Fruit fly (Drosophila melanogaster) whole organism, embryonic: Measurements from ENCODE around the gene Rbp1-like.

Source experiments
- CG1024 ChIP-seq: fragments of 200-800 bp; sonication (Bioruptor generic); IDR thresholded peaks from 2 replicates; pipeline ENCODE4 v1.3.6; 2022; ENCODE audit warnings: missing biosample characterization, missing genetic modification characterization
- CG10321 ChIP-seq: fragments of 200-800 bp; sonication (Bioruptor generic); IDR thresholded peaks from 2 replicates; pipeline ENCODE4 v1.3.6; 2022; ENCODE audit warnings: missing biosample characterization, missing genetic modification characterization
- CG10431 ChIP-seq: fragments of 200-800 bp; sonication (Bioruptor generic); optimal IDR thresholded peaks from 3 replicates; lab custom pipeline; 2018; ENCODE audit warnings: missing biosample characterization, mild to moderate bottlenecking, missing genetic modification characterization
- CG11696 ChIP-seq: fragments of 200-800 bp; sonication (Bioruptor generic); IDR thresholded peaks from 2 replicates; pipeline ENCODE4 v1.3.6; 2022; ENCODE audit warnings: missing biosample characterization, missing genetic modification characterization
- CG12219 ChIP-seq: fragments of 200-800 bp; sonication (Bioruptor generic); optimal IDR thresholded peaks from 3 replicates; lab custom pipeline; 2018; ENCODE audit warnings: missing biosample characterization, mild to moderate bottlenecking, missing genetic modification characterization
- CG13287 ChIP-seq: fragments of 200-800 bp; sonication (Bioruptor generic); IDR thresholded peaks from 2 replicates; pipeline ENCODE4 v1.3.6; 2022; ENCODE audit warnings: missing biosample characterization, missing genetic modification characterization; ENCODE audit not compliant: partially characterized antibody
- CG13624 ChIP-seq: fragments of 200-800 bp; sonication (Bioruptor generic); optimal IDR thresholded peaks from 2 replicates; lab custom pipeline; 2016; ENCODE audit warnings: missing biosample characterization, missing genetic modification characterization
- CG13894 ChIP-seq: fragments of 200-800 bp; sonication (Bioruptor generic); optimal IDR thresholded peaks from 3 replicates; lab custom pipeline; 2018; ENCODE audit warnings: missing biosample characterization, mild to moderate bottlenecking, missing genetic modification characterization, moderate library complexity
- CG16815 ChIP-seq: fragments of 200-800 bp; sonication (Bioruptor generic); optimal IDR thresholded peaks from 3 replicates; lab custom pipeline; 2017; ENCODE audit warnings: missing biosample characterization, mild to moderate bottlenecking, missing genetic modification characterization
- CG17328 ChIP-seq: fragments of 200-800 bp; sonication (Bioruptor generic); IDR thresholded peaks from 2 replicates; pipeline ENCODE4 v1.3.6; 2022; ENCODE audit warnings: missing biosample characterization, missing genetic modification characterization
- CG17612 ChIP-seq: fragments of 200-800 bp; sonication (Bioruptor generic); IDR thresholded peaks from 2 replicates; pipeline ENCODE4 v1.3.6; 2022; ENCODE audit warnings: missing biosample characterization, missing genetic modification characterization
- CG18262 ChIP-seq: fragments of 200-800 bp; optimal IDR thresholded peaks from 3 replicates; lab custom pipeline; 2019; ENCODE audit warnings: missing biosample characterization, mild to moderate bottlenecking, missing genetic modification characterization, moderate library complexity
- CG2116 ChIP-seq: fragments of 200-800 bp; sonication (Bioruptor generic); optimal IDR thresholded peaks from 3 replicates; lab custom pipeline; 2018; ENCODE audit warnings: missing biosample characterization, mild to moderate bottlenecking, missing genetic modification characterization
- CG31441 ChIP-seq: fragments of 200-800 bp; sonication (Bioruptor generic); IDR thresholded peaks from 2 replicates; pipeline ENCODE4 v1.3.6; 2022; ENCODE audit warnings: missing biosample characterization, missing genetic modification characterization
- CG3163 ChIP-seq: fragments of 200-800 bp; sonication (Bioruptor generic); optimal IDR thresholded peaks from 3 replicates; lab custom pipeline; 2016; ENCODE audit warnings: missing biosample characterization, missing genetic modification characterization
- CG3281 ChIP-seq: fragments of 200-800 bp; sonication (Bioruptor generic); optimal IDR thresholded peaks from 3 replicates; lab custom pipeline; 2017; ENCODE audit warnings: missing biosample characterization, mild to moderate bottlenecking, missing genetic modification characterization
- CG4854 ChIP-seq: fragments of 200-800 bp; sonication (Bioruptor generic); optimal IDR thresholded peaks from 2 replicates; lab custom pipeline; 2016; ENCODE audit warnings: missing biosample characterization, missing genetic modification characterization, inconsistent platforms
- CG5180 ChIP-seq: fragments of 200-800 bp; sonication (Bioruptor generic); optimal IDR thresholded peaks from 3 replicates; lab custom pipeline; 2017; ENCODE audit warnings: missing biosample characterization, missing genetic modification characterization, mild to moderate bottlenecking, moderate library complexity, missing genetic modification reagents
- CG6175 ChIP-seq: fragments of 200-800 bp; sonication (Bioruptor generic); IDR thresholded peaks from 3 replicates; pipeline ENCODE4 v1.3.6; 2022; ENCODE audit warnings: missing biosample characterization, missing genetic modification characterization
- CG8478 ChIP-seq: fragments of >200 bp; optimal IDR thresholded peaks from 2 replicates; lab custom pipeline; 2018
- CG9876 ChIP-seq: fragments of 200-800 bp; sonication (Bioruptor generic); optimal IDR thresholded peaks from 2 replicates; lab custom pipeline; 2016; ENCODE audit warnings: missing biosample characterization, missing genetic modification characterization
- D19B ChIP-seq: fragments of 200-800 bp; sonication (Bioruptor generic); optimal IDR thresholded peaks from 2 replicates; lab custom pipeline; 2017; ENCODE audit warnings: missing biosample characterization, mild to moderate bottlenecking, missing genetic modification characterization
- H2.0 ChIP-seq: fragments of 200-800 bp; sonication (Bioruptor generic); IDR thresholded peaks from 2 replicates; pipeline ENCODE4 v1.3.6; 2022; ENCODE audit warnings: missing biosample characterization, missing genetic modification characterization
- Kr ChIP-seq: fragments of 200-800 bp; sonication (Bioruptor generic); optimal IDR thresholded peaks from 2 replicates; lab custom pipeline; 2017; ENCODE audit warnings: missing biosample characterization, mild to moderate bottlenecking, missing genetic modification characterization
- Nf-YA ChIP-seq: fragments of 200-800 bp; sonication (Bioruptor generic); IDR thresholded peaks from 2 replicates; pipeline ENCODE4 v1.3.6; 2022; ENCODE audit warnings: missing biosample characterization, missing genetic modification characterization
- Xbp1 ChIP-seq: fragments of 200-800 bp; sonication (Bioruptor generic); optimal IDR thresholded peaks from 3 replicates; lab custom pipeline; 2016; ENCODE audit warnings: missing biosample characterization, mild to moderate bottlenecking, missing genetic modification characterization
- ac ChIP-seq: fragments of 200-800 bp; sonication (Bioruptor generic); optimal IDR thresholded peaks from 3 replicates; lab custom pipeline; 2017; ENCODE audit warnings: missing biosample characterization, mild to moderate bottlenecking, missing genetic modification characterization
- amos ChIP-seq: fragments of 200-800 bp; sonication (Bioruptor generic); IDR thresholded peaks from 2 replicates; pipeline ENCODE4 v1.3.6; 2022; ENCODE audit warnings: missing biosample characterization, missing genetic modification characterization; ENCODE audit not compliant: partially characterized antibody
- ash1 ChIP-seq: fragments of 200-800 bp; sonication (Bioruptor generic); optimal IDR thresholded peaks from 2 replicates; lab custom pipeline; 2018; ENCODE audit warnings: missing biosample characterization, mild to moderate bottlenecking, missing genetic modification characterization
- az2 ChIP-seq: fragments of 200-800 bp; sonication (Bioruptor generic); optimal IDR thresholded peaks from 3 replicates; lab custom pipeline; 2016; ENCODE audit warnings: missing biosample characterization, missing genetic modification characterization
- bab2 ChIP-seq: fragments of 200-800 bp; sonication (Bioruptor generic); optimal IDR thresholded peaks from 2 replicates; lab custom pipeline; 2016; ENCODE audit warnings: missing biosample characterization, missing genetic modification characterization
- cg ChIP-seq: fragments of 200-800 bp; sonication (Bioruptor generic); optimal IDR thresholded peaks from 3 replicates; lab custom pipeline; 2019; ENCODE audit warnings: missing biosample characterization, mild to moderate bottlenecking, missing genetic modification characterization, moderate library complexity
- chinmo ChIP-seq: fragments of 200-800 bp; sonication (Bioruptor generic); IDR thresholded peaks from 4 replicates; pipeline ENCODE4 v1.3.6; 2022; ENCODE audit warnings: missing biosample characterization, missing genetic modification characterization; ENCODE audit not compliant: partially characterized antibody
- cwo ChIP-seq: fragments of 200-800 bp; sonication (Bioruptor generic); optimal IDR thresholded peaks from 3 replicates; lab custom pipeline; 2017; ENCODE audit warnings: missing biosample characterization, missing genetic modification characterization, mild to moderate bottlenecking, moderate library complexity, missing genetic modification reagents
- danr ChIP-seq: fragments of 200-800 bp; sonication (Bioruptor generic); IDR thresholded peaks from 2 replicates; pipeline ENCODE4 v1.3.6; 2022; ENCODE audit warnings: missing biosample characterization, missing genetic modification characterization
- emc ChIP-seq: fragments of 200-800 bp; sonication (Bioruptor generic); optimal IDR thresholded peaks from 2 replicates; lab custom pipeline; 2016; ENCODE audit warnings: missing biosample characterization, missing genetic modification characterization
- esg ChIP-seq: fragments of 200-800 bp; sonication (Bioruptor generic); conservative IDR thresholded peaks from 2 replicates; pipeline ENCODE4 v1.3.6; 2022; ENCODE audit warnings: missing biosample characterization, missing genetic modification characterization
- fd64A ChIP-seq: fragments of 200-800 bp; sonication (Bioruptor generic); optimal IDR thresholded peaks from 3 replicates; lab custom pipeline; 2018; ENCODE audit warnings: missing biosample characterization, mild to moderate bottlenecking, missing genetic modification characterization
- gce ChIP-seq: fragments of 200-800 bp; sonication (Bioruptor generic); IDR thresholded peaks from 3 replicates; pipeline ENCODE4 v1.3.6; 2022; ENCODE audit warnings: missing biosample characterization, missing genetic modification characterization
- gem ChIP-seq: fragments of 200-800 bp; sonication (Bioruptor generic); optimal IDR thresholded peaks from 2 replicates; lab custom pipeline; 2019; ENCODE audit warnings: missing biosample characterization, mild to moderate bottlenecking, missing genetic modification characterization, moderate library complexity
- grn ChIP-seq: fragments of 200-800 bp; sonication (Bioruptor generic); optimal IDR thresholded peaks from 3 replicates; lab custom pipeline; 2017; ENCODE audit warnings: missing biosample characterization, missing genetic modification characterization
- hth ChIP-seq: fragments of >200 bp; optimal IDR thresholded peaks from 2 replicates; lab custom pipeline; 2017; ENCODE audit warnings: inconsistent platforms
- maf-S ChIP-seq: fragments of 200-800 bp; sonication (Bioruptor generic); optimal IDR thresholded peaks from 2 replicates; lab custom pipeline; 2016; ENCODE audit warnings: missing biosample characterization, missing genetic modification characterization
- oc ChIP-seq: fragments of 200-800 bp; sonication (Bioruptor generic); optimal IDR thresholded peaks from 2 replicates; lab custom pipeline; 2018; ENCODE audit warnings: missing biosample characterization, mild to moderate bottlenecking, missing genetic modification characterization, moderate library complexity
- pfk ChIP-seq: fragments of 200-800 bp; sonication (Bioruptor generic); optimal IDR thresholded peaks from 2 replicates; lab custom pipeline; 2018; ENCODE audit warnings: missing biosample characterization, mild to moderate bottlenecking, missing genetic modification characterization, moderate library complexity
- ro ChIP-seq: fragments of 200-800 bp; sonication (Bioruptor generic); IDR thresholded peaks from 2 replicates; pipeline ENCODE4 v1.3.6; 2022; ENCODE audit warnings: missing biosample characterization, missing genetic modification characterization
- scrt ChIP-seq: fragments of 200-800 bp; sonication (Bioruptor generic); optimal IDR thresholded peaks from 2 replicates; lab custom pipeline; 2018; ENCODE audit warnings: missing biosample characterization, mild to moderate bottlenecking, missing genetic modification characterization, moderate library complexity
- sima ChIP-seq: fragments of 200-800 bp; sonication (Bioruptor generic); optimal IDR thresholded peaks from 2 replicates; lab custom pipeline; 2016; ENCODE audit warnings: missing biosample characterization, missing genetic modification characterization
- slbo ChIP-seq: fragments of 200-800 bp; sonication (Bioruptor generic); IDR thresholded peaks from 2 replicates; pipeline ENCODE4 v1.3.6; 2022; ENCODE audit warnings: missing biosample characterization, missing genetic modification characterization
- vvl ChIP-seq: fragments of 200-800 bp; sonication (Bioruptor generic); IDR thresholded peaks from 2 replicates; pipeline ENCODE4 v1.3.6; 2022; ENCODE audit warnings: missing biosample characterization, missing genetic modification characterization

Gene Rbp1-like

dm6 chrX:13337454-13337853, 47.2 kb downstream of the Rbp1-like start, which contains the start of gene RpS15Aa (continued):
- peak; percentile 68 for TF ChIP-seq fd64A (GFP tag; lab: Kevin White, UChicago)
- no peak for TF ChIP-seq CG4854
- peak; percentile 91 for TF ChIP-seq vvl
- peak; percentile 62 for TF ChIP-seq CG2116 (GFP tag; lab: Kevin White, UChicago)
- peak; percentile 90 for TF ChIP-seq CG9876
- TF ChIP-seq CG5180 (GFP tag; lab: Kevin White, UChicago) = peak; percentile 65
- peak; percentile 12; the same call in 1 of the 2 replicates for TF ChIP-seq esg
- peak; percentile 70 for TF ChIP-seq CG13624 (GFP tag; lab: Kevin White, UChicago)
- peak; percentile 62; the same call in 1 of the 2 replicates for TF ChIP-seq CG10321

- TF ChIP-seq cg (GFP tag; lab: Kevin White, UChicago) (no peak), CG16815 (GFP tag; lab: Kevin White, UChicago) (no peak), CG1024 (no peak), D19B (no peak), CG3163 (GFP tag; lab: Kevin White, UChicago) (peak; percentile 31), scrt (GFP tag; lab: Kevin White, UChicago) (no peak), ac (GFP tag; lab: Kevin White, UChicago) (no peak), CG12219 (GFP tag; lab: Kevin White, UChicago) (no peak), H2.0 (GFP tag; lab: Robert Waterston, UW) (no peak), grn (GFP tag; lab: Kevin White, UChicago) (peak; percentile 85), gce (GFP tag; lab: Robert Waterston, UW) (no peak), CG17612 (GFP tag; lab: Robert Waterston, UW) (no peak), az2 (GFP tag; lab: Kevin White, UChicago) (no peak), Nf-YA (GFP tag; lab: Robert Waterston, UW) (no peak), maf-S (GFP tag; lab: Kevin White, UChicago) (no peak), CG3281 (GFP tag; lab: Kevin White, UChicago) (no peak), cwo (GFP tag; lab: Kevin White, UChicago) (no peak), pfk (GFP tag; lab: Kevin White, UChicago) (no peak), Xbp1 (GFP tag; lab: Kevin White, UChicago) (peak; percentile 41), amos (GFP tag; lab: Robert Waterston, UW) (peak; percentile 44; the same call in 1 of the 2 replicates), emc (GFP tag; lab: Kevin White, UChicago) (no peak), vvl (0 out of 2 replicates have a peak, but pooled peaks have one; percentile 9), slbo (GFP tag; lab: Robert Waterston, UW) (peak; percentile 66; the same call in 1 of the 2 replicates), oc (no peak), ro (GFP tag; lab: Robert Waterston, UW) (no peak), chinmo (GFP tag; lab: Robert Waterston, UW) (no peak), CG18262 (no peak), CG13287 (GFP tag; lab: Robert Waterston, UW) (peak; percentile 38; the same call in 1 of the 2 replicates), CG6175 (GFP tag; lab: Robert Waterston, UW) (no peak), sima (GFP tag; lab: Kevin White, UChicago) (no peak), bab2 (peak; percentile 8), hth (lab: Kevin White, UChicago) (no peak), CG11696 (GFP tag; lab: Robert Waterston, UW) (no peak), CG8478 (lab: Kevin White, UChicago) (no peak), danr (no peak), Kr (GFP tag; lab: Kevin White, UChicago) (no peak), CG31441 (no peak), CG10431 (GFP tag; lab: Kevin White, UChicago) (no peak), gem (tag; lab: Kevin White, UChicago) (no peak), CG17328 (no peak), CG13894 (peak; percentile 32), ash1 (GFP tag; lab: Kevin White, UChicago) (no peak)
Measured at dm6 chrX:13334434-13335146, 50.1 kb downstream of the Rbp1-like start.
